Worm (Caenorhabditis elegans): ENCODE data around the gene F22F7.7.

DNA sequence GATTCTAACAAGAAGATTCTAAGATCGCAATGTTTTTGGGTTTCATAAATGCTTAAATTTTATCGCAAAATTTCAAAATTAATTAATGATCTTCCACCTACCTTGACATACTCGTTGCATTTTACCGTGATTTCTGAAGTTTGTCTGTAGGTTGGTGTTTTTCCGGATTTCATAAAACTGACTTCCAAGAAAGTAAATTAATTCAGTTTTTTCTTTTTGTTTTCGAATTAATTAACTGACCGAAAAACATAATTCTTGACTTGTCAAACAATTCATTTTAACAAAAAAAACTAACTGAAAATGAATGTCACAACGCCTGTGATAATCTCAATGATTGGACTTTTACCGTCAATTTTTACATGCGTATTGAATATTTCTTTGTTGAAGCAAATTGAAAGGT is 41.9 kb upstream of the F22F7.7 start, which contains the start of gene srbc-16:
- TF ChIP-seq lsy-2 (tag; optimal IDR thresholded peaks at IDR 0.05) (no peak), lin-13 (GFP tag; optimal IDR thresholded peaks at IDR 0.05) (no peak), elt-1 (tag; optimal IDR thresholded peaks at IDR 0.05) (no peak), dmd-4 (tag; optimal IDR thresholded peaks at IDR 0.05) (no peak), R02D3.7 (tag; optimal IDR thresholded peaks at IDR 0.05) (no peak), snpc-4 (tag; optimal IDR thresholded peaks at IDR 0.05) (no peak), nhr-10 (tag; optimal IDR thresholded peaks at IDR 0.05) (no peak), nhr-6 (tag; optimal IDR thresholded peaks at IDR 0.05) (no peak), nhr-11 (tag; optimal IDR thresholded peaks at IDR 0.05) (no peak), Y55F3AM.14 (GFP tag; optimal IDR thresholded peaks at IDR 0.05) (no peak), egl-27 (tag; optimal IDR thresholded peaks at IDR 0.05) (no peak), nhr-21 (tag; optimal IDR thresholded peaks at IDR 0.05) (no peak), skn-1 (tag; optimal IDR thresholded peaks at IDR 0.05) (no peak), ceh-16 (tag; optimal IDR thresholded peaks at IDR 0.05) (no peak)

Measured in whole organism, L2 larva.